Fruit fly (Drosophila melanogaster) whole organism, prepupa: ENCODE data around the gene BOD1.
A peak's percentile ranks its signal among the peaks of the same experiment; 100 is the strongest.

Experiments
- CG10631 ChIP-seq: fragments of 200-800 bp; sonication (Bioruptor generic); optimal IDR thresholded peaks from 2 replicates; lab custom pipeline; 2016; ENCODE audit warnings: missing biosample characterization, missing genetic modification characterization
- CG10669 ChIP-seq: fragments of 200-800 bp; sonication (Bioruptor generic); optimal IDR thresholded peaks from 3 replicates; lab custom pipeline; 2018; ENCODE audit warnings: missing biosample characterization, mild to moderate bottlenecking, missing genetic modification characterization, moderate library complexity
- CG11294 ChIP-seq: fragments of 200-800 bp; sonication (Bioruptor generic); IDR thresholded peaks from 2 replicates; pipeline ENCODE4 v1.3.6; 2022; ENCODE audit warnings: missing biosample characterization, missing genetic modification characterization
- CG11902 ChIP-seq: fragments of 200-800 bp; sonication (Bioruptor generic); optimal IDR thresholded peaks from 3 replicates; lab custom pipeline; 2016; ENCODE audit warnings: missing biosample characterization, missing genetic modification characterization
- CG15336 ChIP-seq: fragments of 200-800 bp; sonication (Bioruptor generic); IDR thresholded peaks from 2 replicates; pipeline ENCODE4 v1.3.6; 2022; ENCODE audit warnings: missing biosample characterization, missing genetic modification characterization
- CG1621 ChIP-seq: fragments of 200-800 bp; sonication (Bioruptor generic); optimal IDR thresholded peaks from 3 replicates; lab custom pipeline; 2018; ENCODE audit warnings: missing biosample characterization, mild to moderate bottlenecking, missing genetic modification characterization
- CG16779 ChIP-seq: fragments of 200-800 bp; sonication (Bioruptor generic); optimal IDR thresholded peaks from 3 replicates; lab custom pipeline; 2017; ENCODE audit warnings: missing biosample characterization, mild to moderate bottlenecking, missing genetic modification characterization
- CG3032 ChIP-seq: fragments of 200-800 bp; optimal IDR thresholded peaks from 2 replicates; lab custom pipeline; 2019; ENCODE audit warnings: missing biosample characterization, mild to moderate bottlenecking, missing genetic modification characterization, moderate library complexity
- CG31627 ChIP-seq: fragments of 200-800 bp; sonication (Bioruptor generic); optimal IDR thresholded peaks from 3 replicates; lab custom pipeline; 2016; ENCODE audit warnings: missing biosample characterization, missing genetic modification characterization
- CG32006 ChIP-seq: fragments of 200-800 bp; sonication (Bioruptor generic); optimal IDR thresholded peaks from 3 replicates; lab custom pipeline; 2017; ENCODE audit warnings: missing biosample characterization, mild to moderate bottlenecking, missing genetic modification characterization
- CG3919 ChIP-seq: fragments of 200-800 bp; sonication (Bioruptor generic); optimal IDR thresholded peaks from 3 replicates; lab custom pipeline; 2016; ENCODE audit warnings: missing biosample characterization, missing genetic modification characterization
- CG4318 ChIP-seq: fragments of 200-800 bp; sonication (Bioruptor generic); optimal IDR thresholded peaks from 3 replicates; lab custom pipeline; 2017; ENCODE audit warnings: missing biosample characterization, mild to moderate bottlenecking, missing genetic modification characterization
- CG6276 ChIP-seq: fragments of 200-800 bp; sonication (Bioruptor generic); optimal IDR thresholded peaks from 2 replicates; lab custom pipeline; 2017; ENCODE audit warnings: missing biosample characterization, mild to moderate bottlenecking, missing genetic modification characterization
- CG6792 ChIP-seq: fragments of 200-800 bp; sonication (Bioruptor generic); optimal IDR thresholded peaks from 3 replicates; lab custom pipeline; 2016; ENCODE audit warnings: missing biosample characterization, missing genetic modification characterization
- CG6808 ChIP-seq: fragments of 200-800 bp; sonication (Bioruptor generic); optimal IDR thresholded peaks from 3 replicates; lab custom pipeline; 2017; ENCODE audit warnings: missing biosample characterization, missing genetic modification characterization, mild to moderate bottlenecking, moderate library complexity, missing genetic modification reagents
- CG6854 ChIP-seq: fragments of 200-800 bp; sonication (Bioruptor generic); optimal IDR thresholded peaks from 2 replicates; lab custom pipeline; 2017; ENCODE audit warnings: missing biosample characterization, mild to moderate bottlenecking, missing genetic modification characterization
- CG7368 ChIP-seq: fragments of 200-800 bp; sonication (Bioruptor generic); optimal IDR thresholded peaks from 3 replicates; lab custom pipeline; 2016; ENCODE audit warnings: missing biosample characterization, missing genetic modification characterization
- CG8319 ChIP-seq: fragments of 200-800 bp; sonication (Bioruptor generic); optimal IDR thresholded peaks from 3 replicates; lab custom pipeline; 2016; ENCODE audit warnings: missing biosample characterization, missing genetic modification characterization
- CG8632 ChIP-seq: fragments of 200-800 bp; sonication (Bioruptor generic); optimal IDR thresholded peaks from 3 replicates; lab custom pipeline; 2016; ENCODE audit warnings: missing biosample characterization, missing genetic modification characterization
- CG9139 ChIP-seq: fragments of 200-800 bp; sonication (Bioruptor generic); optimal IDR thresholded peaks from 3 replicates; lab custom pipeline; 2017; ENCODE audit warnings: missing biosample characterization, mild to moderate bottlenecking, missing genetic modification characterization
- Eip75B ChIP-seq: fragments of 200-800 bp; sonication (Bioruptor generic); optimal IDR thresholded peaks from 3 replicates; lab custom pipeline; 2016; ENCODE audit warnings: missing biosample characterization, missing genetic modification characterization
- Eip78C ChIP-seq: fragments of 200-800 bp; sonication (Bioruptor generic); peaks from one replicate; lab custom pipeline; 2016; ENCODE audit warnings: missing biosample characterization, missing genetic modification characterization
- Eip93F ChIP-seq: fragments of 200-800 bp; sonication (Bioruptor generic); optimal IDR thresholded peaks from 2 replicates; lab custom pipeline; 2016; ENCODE audit warnings: missing biosample characterization, mild to moderate bottlenecking, missing genetic modification characterization
- Gug ChIP-seq: fragments of 200-800 bp; sonication (Bioruptor generic); IDR thresholded peaks from 2 replicates; pipeline ENCODE4 v1.3.6; 2022; ENCODE audit warnings: missing biosample characterization, missing genetic modification characterization
- Hr38 ChIP-seq: sonication (Bioruptor generic); optimal IDR thresholded peaks from 2 replicates; lab custom pipeline; 2016; ENCODE audit warnings: missing biosample characterization, missing genetic modification characterization
- Hr39 ChIP-seq: fragments of 200-800 bp; sonication (Bioruptor generic); optimal IDR thresholded peaks from 2 replicates; lab custom pipeline; 2016; ENCODE audit warnings: missing biosample characterization, missing genetic modification characterization
- Hr4 ChIP-seq: fragments of 200-800 bp; sonication (Bioruptor generic); optimal IDR thresholded peaks from 3 replicates; lab custom pipeline; 2016; ENCODE audit warnings: missing biosample characterization, missing genetic modification characterization
- Lpt ChIP-seq: fragments of 200-800 bp; sonication (Bioruptor generic); optimal IDR thresholded peaks from 3 replicates; lab custom pipeline; 2016; ENCODE audit warnings: missing biosample characterization, missing genetic modification characterization
- Met ChIP-seq: fragments of 200-800 bp; sonication (Bioruptor generic); optimal IDR thresholded peaks from 3 replicates; lab custom pipeline; 2016; ENCODE audit warnings: missing biosample characterization, missing genetic modification characterization
- Smox ChIP-seq: fragments of 200-800 bp; sonication (Bioruptor generic); optimal IDR thresholded peaks from 3 replicates; lab custom pipeline; 2016; ENCODE audit warnings: missing biosample characterization, missing genetic modification characterization
- Sox14 ChIP-seq: fragments of 200-800 bp; sonication (Bioruptor generic); optimal IDR thresholded peaks from 3 replicates; lab custom pipeline; 2016; ENCODE audit warnings: missing biosample characterization, missing genetic modification characterization
- Sox15 ChIP-seq: fragments of 200-800 bp; sonication (Bioruptor generic); optimal IDR thresholded peaks from 3 replicates; lab custom pipeline; 2016; ENCODE audit warnings: missing biosample characterization, missing genetic modification characterization
- achi ChIP-seq: fragments of 200-800 bp; sonication (Bioruptor generic); optimal IDR thresholded peaks from 3 replicates; lab custom pipeline; 2016; ENCODE audit warnings: missing biosample characterization, missing genetic modification characterization
- acj6 ChIP-seq: fragments of 200-800 bp; sonication (Bioruptor generic); optimal IDR thresholded peaks from 3 replicates; lab custom pipeline; 2016; ENCODE audit warnings: missing biosample characterization, missing genetic modification characterization
- cyc ChIP-seq: fragments of 200-800 bp; sonication (Bioruptor generic); optimal IDR thresholded peaks from 3 replicates; lab custom pipeline; 2016; ENCODE audit warnings: missing biosample characterization, missing genetic modification characterization
- dac ChIP-seq: fragments of 200-800 bp; sonication (Bioruptor generic); optimal IDR thresholded peaks from 2 replicates; lab custom pipeline; 2017; ENCODE audit warnings: missing biosample characterization, mild to moderate bottlenecking, missing genetic modification characterization
- dsx ChIP-seq: fragments of 200-800 bp; optimal IDR thresholded peaks from 3 replicates; lab custom pipeline; 2019; ENCODE audit warnings: missing biosample characterization, mild to moderate bottlenecking, missing genetic modification characterization, moderate library complexity; ENCODE audit not compliant: poor library complexity, severe bottlenecking
- eg ChIP-seq: fragments of 200-800 bp; sonication (Bioruptor generic); IDR thresholded peaks from 3 replicates; pipeline ENCODE4 v1.3.6; 2022; ENCODE audit warnings: missing biosample characterization, missing genetic modification characterization
- fd59A ChIP-seq: fragments of 200-800 bp; sonication (Bioruptor generic); optimal IDR thresholded peaks from 2 replicates; lab custom pipeline; 2017; ENCODE audit warnings: missing biosample characterization, mild to moderate bottlenecking, missing genetic modification characterization, missing genetic modification reagents
- fd85E ChIP-seq: fragments of 200-800 bp; sonication (Bioruptor generic); optimal IDR thresholded peaks from 3 replicates; lab custom pipeline; 2016; ENCODE audit warnings: missing biosample characterization, missing genetic modification characterization
- fkh ChIP-seq: fragments of 200-800 bp; sonication (Bioruptor generic); optimal IDR thresholded peaks from 3 replicates; lab custom pipeline; 2017; ENCODE audit warnings: missing biosample characterization, mild to moderate bottlenecking, missing genetic modification characterization, moderate library complexity
- lz ChIP-seq: fragments of 200-800 bp; sonication (Bioruptor generic); optimal IDR thresholded peaks from 3 replicates; lab custom pipeline; 2016; ENCODE audit warnings: missing biosample characterization, missing genetic modification characterization
- net ChIP-seq: fragments of 200-800 bp; sonication (Bioruptor generic); optimal IDR thresholded peaks from 3 replicates; lab custom pipeline; 2016; ENCODE audit warnings: missing biosample characterization, missing genetic modification characterization
- pdm3 ChIP-seq: fragments of 200-800 bp; sonication (Bioruptor generic); optimal IDR thresholded peaks from 3 replicates; lab custom pipeline; 2016; ENCODE audit warnings: missing biosample characterization, missing genetic modification characterization
- salr ChIP-seq, 2 experiments: fragments of 200-800 bp; sonication (Bioruptor generic); optimal IDR thresholded peaks; 3 replicates each; lab custom pipeline; 2016 to 2018; ENCODE audit warnings: missing biosample characterization in 2 of 2, missing genetic modification characterization in 2 of 2, mild to moderate bottlenecking in 1 of 2
- spab ChIP-seq: fragments of 200-800 bp; sonication (Bioruptor generic); optimal IDR thresholded peaks from 2 replicates; lab custom pipeline; 2017; ENCODE audit warnings: missing biosample characterization, mild to moderate bottlenecking, missing genetic modification characterization, missing genetic modification reagents
- svp ChIP-seq: fragments of 200-800 bp; sonication (Bioruptor generic); peaks from one replicate; lab custom pipeline; 2016; ENCODE audit warnings: missing biosample characterization, missing genetic modification characterization
- topi ChIP-seq: fragments of 200-800 bp; sonication (Bioruptor generic); optimal IDR thresholded peaks from 3 replicates; lab custom pipeline; 2016; ENCODE audit warnings: missing biosample characterization, missing genetic modification characterization
- vri ChIP-seq: fragments of 200-800 bp; sonication (Bioruptor generic); optimal IDR thresholded peaks from 3 replicates; lab custom pipeline; 2016; ENCODE audit warnings: missing biosample characterization, mild to moderate bottlenecking, missing genetic modification characterization

BOD1 gene

DNA sequence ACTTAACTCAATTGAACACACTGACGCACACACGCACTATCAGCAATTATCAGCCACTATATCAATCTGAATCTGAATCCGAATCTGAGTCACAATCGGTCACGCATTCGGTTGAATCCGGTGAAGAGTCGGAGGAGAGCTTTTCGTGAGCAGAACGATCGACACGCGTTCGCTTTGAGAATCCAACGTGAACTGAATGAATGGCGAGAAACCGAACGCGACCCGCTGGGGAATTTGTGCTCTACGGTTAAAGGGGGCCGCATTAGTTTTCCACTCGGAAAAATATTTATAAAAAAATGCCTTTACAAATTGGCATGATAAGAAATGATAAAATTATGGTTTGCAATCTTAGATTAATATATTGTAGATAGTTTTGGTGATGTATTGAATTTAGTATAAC, 50.1 kb downstream of the BOD1 start, which contains the start of gene betaTub97EF (continued):
- TF ChIP-seq Eip93F (GFP tag; lab: Kevin White, UChicago) (no peak), CG6808 (GFP tag; lab: Kevin White, UChicago) (no peak), dac (GFP tag; lab: Kevin White, UChicago) (no peak), Gug (GFP tag; lab: Robert Waterston, UW) (peak; percentile 42), vri (no peak)

DNA sequence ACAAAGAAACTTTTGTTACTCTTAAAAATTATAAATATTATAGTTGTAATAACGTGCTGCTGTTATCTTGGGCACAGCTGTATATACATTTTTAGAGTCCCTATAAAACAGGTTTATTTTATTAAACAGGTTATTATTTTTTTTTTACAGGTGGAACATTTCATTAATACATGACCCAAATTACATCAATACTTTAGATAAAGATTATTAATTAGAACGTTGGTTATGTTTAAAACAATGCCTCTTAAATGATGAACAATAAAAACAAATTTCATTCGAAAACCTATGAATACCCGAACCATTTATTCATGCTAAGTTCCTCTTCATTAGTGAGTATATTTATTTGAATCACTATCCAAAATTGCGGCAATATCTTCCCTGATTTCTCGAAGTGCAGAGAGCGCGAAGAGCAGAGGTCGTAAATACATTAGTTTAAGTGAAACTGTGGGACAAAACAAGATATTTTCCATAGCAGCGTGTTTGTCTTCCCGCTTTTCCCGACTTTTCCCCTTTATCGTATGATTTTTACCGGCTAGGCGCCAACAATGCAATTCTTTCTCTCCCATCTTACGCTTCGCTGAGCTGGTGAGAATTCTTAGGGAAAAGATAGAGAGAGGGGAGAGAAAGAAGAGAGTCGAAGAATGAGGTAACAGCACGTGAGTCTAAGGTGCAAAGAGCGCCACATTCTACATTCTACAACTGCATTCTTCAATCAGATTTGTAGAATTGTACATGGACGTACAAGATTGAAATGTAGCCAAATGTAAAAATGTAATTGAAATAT, 50.8 kb downstream of the BOD1 start:
- TF ChIP-seq CG6792 = peak; percentile 15
- TF ChIP-seq Eip78C (GFP tag; lab: Kevin White, UChicago) = peak; percentile 72
- no peak for TF ChIP-seq Hr38 (GFP tag; lab: Kevin White, UChicago)
- peak; percentile 76 for TF ChIP-seq eg
- peak; percentile 85 for TF ChIP-seq CG32006 (GFP tag; lab: Kevin White, UChicago)
- no peak for TF ChIP-seq CG6808 (GFP tag; lab: Kevin White, UChicago)
- TF ChIP-seq Sox14 = peak; percentile 44
- peak in 1 of 2 experiments; percentile 86 for TF ChIP-seq salr (GFP tag; optimal IDR thresholded peaks at IDR 0.05; lab: Kevin White, UChicago)
- peak; percentile 3 for TF ChIP-seq Met (GFP tag; lab: Kevin White, UChicago)
- peak; percentile 49 for TF ChIP-seq CG10631 (GFP tag; lab: Kevin White, UChicago)
- TF ChIP-seq fd59A = no peak
- no peak for TF ChIP-seq CG3032
- TF ChIP-seq Gug (GFP tag; lab: Robert Waterston, UW) = peak; percentile 75
- TF ChIP-seq dac (GFP tag; lab: Kevin White, UChicago) = peak; percentile 27
- TF ChIP-seq Hr4 (GFP tag; lab: Kevin White, UChicago) = peak; percentile 50
- no peak for TF ChIP-seq CG9139 (GFP tag; lab: Kevin White, UChicago)
- TF ChIP-seq lz (GFP tag; lab: Kevin White, UChicago) = no peak
- TF ChIP-seq Eip75B (GFP tag; lab: Kevin White, UChicago) = no peak
- no peak for TF ChIP-seq Eip93F (GFP tag; lab: Kevin White, UChicago)
- peak; percentile 61 for TF ChIP-seq CG6276
- peak; percentile 34 for TF ChIP-seq CG10669
- TF ChIP-seq Sox15 (GFP tag; lab: Kevin White, UChicago) = peak; percentile 12
- peak; percentile 39 for TF ChIP-seq topi (GFP tag; lab: Kevin White, UChicago)
- peak; percentile 19 for TF ChIP-seq achi (GFP tag; lab: Kevin White, UChicago)
- TF ChIP-seq svp = peak; percentile 79
- TF ChIP-seq spab (GFP tag; lab: Kevin White, UChicago) = no peak
- TF ChIP-seq cyc = no peak
- TF ChIP-seq Hr39 (GFP tag; lab: Kevin White, UChicago) = peak; percentile 24
- TF ChIP-seq Lpt (GFP tag; lab: Kevin White, UChicago) = no peak
- peak; percentile 11 for TF ChIP-seq pdm3 (GFP tag; lab: Kevin White, UChicago)
- TF ChIP-seq CG8319 (GFP tag; lab: Kevin White, UChicago) = no peak
- TF ChIP-seq CG7368 (GFP tag; lab: Kevin White, UChicago) = no peak
- peak; percentile 7 for TF ChIP-seq CG1621 (tag; lab: Kevin White, UChicago)
- TF ChIP-seq CG31627 (GFP tag; lab: Kevin White, UChicago) = peak; percentile 32
- TF ChIP-seq net (GFP tag; lab: Kevin White, UChicago) = peak; percentile 41
- TF ChIP-seq CG4318 (GFP tag; lab: Kevin White, UChicago) = peak; percentile 67
- peak; percentile 24 for TF ChIP-seq CG11902
- no peak for TF ChIP-seq CG6854 (GFP tag; lab: Kevin White, UChicago)
- peak; percentile 12 for TF ChIP-seq CG8632 (GFP tag; lab: Kevin White, UChicago)
- TF ChIP-seq dsx (GFP tag; lab: Kevin White, UChicago) = no peak
- TF ChIP-seq CG3919 (GFP tag; lab: Kevin White, UChicago) = peak; percentile 21
- no peak for TF ChIP-seq Smox
- no peak for TF ChIP-seq fkh (GFP tag; lab: Kevin White, UChicago)
- peak; percentile 7 for TF ChIP-seq acj6 (GFP tag; lab: Kevin White, UChicago)
- peak; percentile 59 for TF ChIP-seq CG15336
- no peak for TF ChIP-seq CG16779 (tag; lab: Kevin White, UChicago)
- peak; percentile 55 for TF ChIP-seq CG11294
- no peak for TF ChIP-seq fd85E (GFP tag; lab: Kevin White, UChicago)
